Worm (Caenorhabditis elegans): ENCODE measurements around the gene sra-9.

sra-9 gene

ce11 chrII:9573412-9573811 lies 41.3 kb downstream of the sra-9 start (continued):
- TF ChIP-seq ces-1 (GFP tag; optimal IDR thresholded peaks at IDR 0.05) (no peak), efl-1 (optimal IDR thresholded peaks at IDR 0.05) (no peak), efl-1 (GFP tag; optimal IDR thresholded peaks at IDR 0.05 in 1 of 2) (peak in 1 of 2 experiments; percentile 59), ceh-88 (GFP tag; IDR thresholded peaks at IDR 0.05) (no peak), nhr-77 (tag; optimal IDR thresholded peaks at IDR 0.05) (no peak), hpl-2 (GFP tag; optimal IDR thresholded peaks at IDR 0.05) (no peak), C34B4.2 (tag; optimal IDR thresholded peaks at IDR 0.05) (no peak), elt-2 (tag; optimal IDR thresholded peaks at IDR 0.05) (no peak), ztf-4 (tag; optimal IDR thresholded peaks at IDR 0.05) (no peak), isw-1 (GFP tag; IDR thresholded peaks at IDR 0.05) (no peak), nhr-11 (tag; optimal IDR thresholded peaks at IDR 0.05) (no peak), egl-27 (tag; optimal IDR thresholded peaks at IDR 0.05) (no peak), lin-13 (GFP tag; optimal IDR thresholded peaks at IDR 0.05) (no peak), mab-9 (GFP tag; IDR thresholded peaks at IDR 0.05) (no peak), irx-1 (tag; optimal IDR thresholded peaks at IDR 0.05) (no peak), lin-39 (tag; optimal IDR thresholded peaks at IDR 0.05) (no peak), ets-5 (GFP tag; IDR thresholded peaks at IDR 0.05) (no peak), skn-1 (tag; optimal IDR thresholded peaks at IDR 0.05) (no peak), snu-23 (GFP tag; optimal IDR thresholded peaks at IDR 0.05) (peak; percentile 71), mdl-1 (tag; optimal IDR thresholded peaks at IDR 0.05) (no peak), pag-3 (tag; optimal IDR thresholded peaks at IDR 0.05; ENCODE audit: borderline replicate concordance, insufficient read depth) (no peak), hlh-17 (GFP tag; optimal IDR thresholded peaks at IDR 0.05; ENCODE audit: borderline replicate concordance) (no peak), tlp-1 (tag; optimal IDR thresholded peaks at IDR 0.05) (no peak), alr-1 (tag; optimal IDR thresholded peaks at IDR 0.05; ENCODE audit: borderline replicate concordance) (no peak), nhr-71 (tag; optimal IDR thresholded peaks at IDR 0.05) (peak; percentile 25), jun-1 (tag; optimal IDR thresholded peaks at IDR 0.05) (no peak), ceh-90 (tag; optimal IDR thresholded peaks at IDR 0.05) (no peak), ama-1 (optimal IDR thresholded peaks at IDR 0.05) (no peak), ceh-63 (GFP tag; optimal IDR thresholded peaks at IDR 0.05) (no peak), fkh-8 (tag; optimal IDR thresholded peaks at IDR 0.05) (no peak), lin-14 (GFP tag; optimal IDR thresholded peaks at IDR 0.05) (peak; percentile 67)

ce11 chrII:9574406-9574805 lies 42.3 kb downstream of the sra-9 start:
- TF ChIP-seq tlp-1 (tag; optimal IDR thresholded peaks at IDR 0.05) = no peak
- TF ChIP-seq fos-1 (tag; optimal IDR thresholded peaks at IDR 0.05) = no peak
- TF ChIP-seq nhr-20 (tag; optimal IDR thresholded peaks at IDR 0.05) = no peak
- TF ChIP-seq lin-13 (GFP tag; optimal IDR thresholded peaks at IDR 0.05) = no peak
- TF ChIP-seq pqm-1 (tag; optimal IDR thresholded peaks at IDR 0.05) = no peak
- no peak for TF ChIP-seq mdl-1 (tag; optimal IDR thresholded peaks at IDR 0.05)
- no peak for TF ChIP-seq nhr-47 (tag; optimal IDR thresholded peaks at IDR 0.05)
- TF ChIP-seq sptf-1 (tag; optimal IDR thresholded peaks at IDR 0.05) = no peak
- TF ChIP-seq egl-27 (tag; optimal IDR thresholded peaks at IDR 0.05) = no peak
- TF ChIP-seq nhr-28 (tag; optimal IDR thresholded peaks at IDR 0.05) = no peak
- TF ChIP-seq egl-13 (tag; optimal IDR thresholded peaks at IDR 0.05) = no peak
- no peak for TF ChIP-seq vab-15 (tag; optimal IDR thresholded peaks at IDR 0.05)
- TF ChIP-seq jun-1 (tag; optimal IDR thresholded peaks at IDR 0.05) = no peak
- TF ChIP-seq ama-1 (optimal IDR thresholded peaks at IDR 0.05) = no peak
- no peak for TF ChIP-seq nhr-19 (GFP tag; conservative IDR thresholded peaks at IDR 0.05)
- TF ChIP-seq blmp-1 (tag; optimal IDR thresholded peaks at IDR 0.05) = peak; percentile 10
- TF ChIP-seq elt-2 (tag; optimal IDR thresholded peaks at IDR 0.05) = no peak
- TF ChIP-seq nhr-11 (tag; optimal IDR thresholded peaks at IDR 0.05) = no peak
- TF ChIP-seq unc-30 (tag; optimal IDR thresholded peaks at IDR 0.05) = no peak
- no peak for TF ChIP-seq nhr-12 (tag; optimal IDR thresholded peaks at IDR 0.05)
- no peak for TF ChIP-seq nhr-85 (tag)
- TF ChIP-seq nhr-77 (tag; optimal IDR thresholded peaks at IDR 0.05) = no peak
- TF ChIP-seq tbx-2 (tag; optimal IDR thresholded peaks at IDR 0.05) = no peak
- no peak for TF ChIP-seq lin-39 (tag; optimal IDR thresholded peaks at IDR 0.05)
- no peak for TF ChIP-seq efl-3 (GFP tag; optimal IDR thresholded peaks at IDR 0.05)
- no peak for TF ChIP-seq fkh-4 (tag; optimal IDR thresholded peaks at IDR 0.05; ENCODE audit: borderline replicate concordance)
- TF ChIP-seq skn-1 (tag; optimal IDR thresholded peaks at IDR 0.05) = no peak
- 0 out of 2 replicates have a peak, but pooled peaks have one; percentile 28 for TF ChIP-seq grh-1 (GFP tag; IDR thresholded peaks at IDR 0.05)
- peak; percentile 46 for TF ChIP-seq lin-14 (GFP tag; optimal IDR thresholded peaks at IDR 0.05)
- no peak for TF ChIP-seq ceh-82 (tag; optimal IDR thresholded peaks at IDR 0.05)
- TF ChIP-seq ceh-88 (GFP tag; IDR thresholded peaks at IDR 0.05) = no peak
- TF ChIP-seq rnt-1 (tag; optimal IDR thresholded peaks at IDR 0.05) = no peak
- no peak for TF ChIP-seq aha-1 (tag; optimal IDR thresholded peaks at IDR 0.05)
- TF ChIP-seq efl-1 (optimal IDR thresholded peaks at IDR 0.05) = no peak
- TF ChIP-seq efl-1 (GFP tag; optimal IDR thresholded peaks at IDR 0.05 in 1 of 2) = peak in 1 of 2 experiments; percentile 65
- TF ChIP-seq fkh-8 (tag; optimal IDR thresholded peaks at IDR 0.05) = peak; percentile 22
- TF ChIP-seq snu-23 (GFP tag; optimal IDR thresholded peaks at IDR 0.05) = no peak

Measured in whole organism, L1 larva.